Worm (Caenorhabditis elegans) whole organism, L2 larva: ENCODE results near the gene srbc-59.

Experiments
- ama-1 ChIP-seq: fragments of 150-350 bp; optimal IDR thresholded peaks from 2 replicates; lab custom pipeline; 2018; ENCODE audit warnings: inconsistent platforms
- dmd-4 ChIP-seq: sonication (generic microtip); optimal IDR thresholded peaks from 2 replicates; lab custom pipeline; 2017; ENCODE audit warnings: missing biosample characterization, missing genetic modification characterization
- lin-11 ChIP-seq: fragments of 150-350 bp; sonication (generic microtip); optimal IDR thresholded peaks from 2 replicates; lab custom pipeline; 2014; ENCODE audit warnings: missing biosample characterization, missing genetic modification characterization, inconsistent platforms, mixed read lengths
- lin-13 ChIP-seq: fragments of 150-350 bp; optimal IDR thresholded peaks from 2 replicates; lab custom pipeline; 2014; ENCODE audit warnings: missing biosample characterization, missing genetic modification reagents, missing genetic modification characterization
- nhr-23 ChIP-seq: fragments of 150-350 bp; optimal IDR thresholded peaks from 2 replicates; lab custom pipeline; 2014; ENCODE audit warnings: missing biosample characterization, missing genetic modification reagents, missing genetic modification characterization
- snpc-4 ChIP-seq: fragments of 150-350 bp; optimal IDR thresholded peaks from 2 replicates; lab custom pipeline; 2014; ENCODE audit warnings: missing biosample characterization, missing genetic modification characterization
- ztf-11 ChIP-seq: sonication (generic microtip); optimal IDR thresholded peaks from 2 replicates; lab custom pipeline; 2017; ENCODE audit warnings: missing biosample characterization, missing genetic modification characterization

DNA sequence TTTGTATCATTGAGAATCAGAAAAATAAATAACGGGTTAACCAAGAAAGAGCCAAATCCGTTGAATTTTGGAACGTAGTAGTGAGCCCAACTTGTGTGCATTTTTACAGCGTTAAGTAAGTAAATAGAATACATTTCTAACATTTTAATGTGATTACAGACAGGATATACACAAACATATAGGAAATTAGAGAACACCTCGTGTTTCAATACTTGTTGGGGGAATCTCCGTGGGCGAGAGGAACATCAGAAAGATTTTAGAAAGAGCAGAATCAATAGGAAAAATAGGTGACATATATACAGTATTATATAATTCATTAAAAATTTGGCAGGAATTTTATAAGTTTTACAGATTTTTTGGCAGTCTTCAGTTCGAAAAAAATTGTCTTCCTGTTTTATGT lies 39.7 kb upstream of the srbc-59 start, which contains the start of gene srj-24:
- TF ChIP-seq snpc-4 (tag; lab: Kevin White, UChicago) (no peak), lin-11 (no peak), ztf-11 (no peak), ama-1 (lab: Kevin White, UChicago) (no peak), lin-13 (GFP tag; lab: Kevin White, UChicago) (no peak), nhr-23 (tag; lab: Kevin White, UChicago) (no peak), dmd-4 (tag; lab: Kevin White, UChicago) (no peak)
